Fruit fly (Drosophila melanogaster): Measurements from ENCODE around the gene CG16956.

Gene CG16956

DNA sequence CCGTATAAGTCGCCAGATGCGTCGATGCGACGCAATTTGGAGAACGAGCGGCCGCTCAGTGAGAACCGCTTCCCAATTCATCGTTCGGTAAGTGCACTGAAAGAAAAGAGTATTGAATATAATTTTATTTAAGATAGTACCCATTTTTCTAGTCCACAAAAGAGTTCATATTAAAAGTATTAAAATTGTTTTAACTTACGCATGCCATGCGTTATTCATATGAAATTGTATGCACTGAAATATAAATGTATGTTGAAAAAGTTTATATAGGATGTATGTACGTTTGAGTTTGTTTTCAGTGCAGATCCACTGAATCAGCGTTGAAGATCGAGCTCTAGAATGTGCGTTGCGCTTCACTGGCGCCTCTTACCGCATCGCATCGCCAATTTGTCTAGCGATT, 14.8 kb downstream of the CG16956 start:
- no peak for TF ChIP-seq CG12605 (GFP tag; IDR thresholded peaks at IDR 0.05)
- peak; percentile 27 for TF ChIP-seq Pif1A (GFP tag; optimal IDR thresholded peaks at IDR 0.05)
- TF ChIP-seq EcR (GFP tag; optimal IDR thresholded peaks at IDR 0.05): no peak
- TF ChIP-seq CG13204 (GFP tag; optimal IDR thresholded peaks at IDR 0.05): no peak
- TF ChIP-seq rn (GFP tag; IDR thresholded peaks at IDR 0.05): no peak
- TF ChIP-seq Snoo (tag; optimal IDR thresholded peaks at IDR 0.05): no peak
- TF ChIP-seq CG10348 (GFP tag; IDR thresholded peaks at IDR 0.05): no peak
- 0 out of 3 replicates have a peak, but pooled peaks have one; percentile 29 for TF ChIP-seq CG4496 (GFP tag; IDR thresholded peaks at IDR 0.05)
- TF ChIP-seq CG34367 (tag; optimal IDR thresholded peaks at IDR 0.05): no peak
- no peak for TF ChIP-seq D1 (tag; optimal IDR thresholded peaks at IDR 0.05)
- peak; percentile 2 for TF ChIP-seq CG9948 (tag; optimal IDR thresholded peaks at IDR 0.05)
- TF ChIP-seq CG14655 (GFP tag; optimal IDR thresholded peaks at IDR 0.05): peak; percentile 41
- peak; percentile 35 for TF ChIP-seq CG8301 (tag; optimal IDR thresholded peaks at IDR 0.05)
- TF ChIP-seq Ets98B (GFP tag; IDR thresholded peaks at IDR 0.05): no peak
- no peak for TF ChIP-seq Pif1B (GFP tag; optimal IDR thresholded peaks at IDR 0.05)
- no peak for TF ChIP-seq CG17806 (tag; optimal IDR thresholded peaks at IDR 0.05)
- no peak for TF ChIP-seq fd96Ca (GFP tag; IDR thresholded peaks at IDR 0.05)
- no peak for TF ChIP-seq gl (tag; optimal IDR thresholded peaks at IDR 0.05)
- TF ChIP-seq CG32121 (GFP tag; IDR thresholded peaks at IDR 0.05): 0 out of 2 replicates have a peak, but pooled peaks have one; percentile 26
- no peak for TF ChIP-seq CG8159 (tag; optimal IDR thresholded peaks at IDR 0.05)
- TF ChIP-seq CG15710 (tag; optimal IDR thresholded peaks at IDR 0.05): no peak

DNA sequence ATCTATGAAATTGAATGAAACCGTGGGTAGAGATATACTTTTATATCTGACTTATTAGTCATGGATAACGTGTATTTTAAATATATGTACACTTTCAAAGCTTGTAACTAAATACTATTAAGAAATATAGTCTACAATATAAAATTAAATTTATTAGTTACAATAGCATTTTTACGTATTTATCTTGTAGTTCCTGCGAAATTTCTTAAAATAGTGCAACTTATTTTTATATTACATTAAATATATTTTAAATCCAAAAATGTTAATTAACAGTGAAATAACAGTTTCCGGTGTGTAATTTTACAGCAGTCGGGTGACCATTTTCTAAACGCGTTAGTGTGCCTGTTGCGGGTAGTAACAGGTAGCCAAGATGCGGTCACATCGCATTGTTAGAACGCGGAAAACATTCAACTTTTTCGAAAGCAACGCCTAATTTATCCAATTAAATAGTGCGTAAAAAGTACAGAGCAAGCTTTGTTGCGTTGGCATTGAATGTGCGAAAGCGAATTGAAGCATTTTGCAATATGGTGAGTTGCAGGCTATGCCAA, 15.7 kb downstream of the CG16956 start, which contains the start of the genes CG10859 and CG7110:
Gene CG10859, minus strand, starts transcription at position 51 of the 548 bp plus-strand sequence.
Gene CG7110, plus strand, starts transcription at position 378 of the 548 bp plus-strand sequence.
- TF ChIP-seq CG34367 (tag; optimal IDR thresholded peaks at IDR 0.05): peak; percentile 10
- TF ChIP-seq Snoo (tag; optimal IDR thresholded peaks at IDR 0.05): peak; percentile 49
- TF ChIP-seq CG13204 (GFP tag; optimal IDR thresholded peaks at IDR 0.05): no peak

dm6 chr2L:13397393-13397792, 17.0 kb downstream of the CG16956 start:
- TF ChIP-seq CG13204 (GFP tag; optimal IDR thresholded peaks at IDR 0.05): no peak
- TF ChIP-seq CG34367 (tag; optimal IDR thresholded peaks at IDR 0.05): no peak
- no peak for TF ChIP-seq CG14655 (GFP tag; optimal IDR thresholded peaks at IDR 0.05)
- TF ChIP-seq EcR (GFP tag; optimal IDR thresholded peaks at IDR 0.05): no peak
- no peak for TF ChIP-seq CG32121 (GFP tag; IDR thresholded peaks at IDR 0.05)
- TF ChIP-seq CG4496 (GFP tag; IDR thresholded peaks at IDR 0.05): no peak
- TF ChIP-seq Ets98B (GFP tag; IDR thresholded peaks at IDR 0.05): no peak
- no peak for TF ChIP-seq CG10348 (GFP tag; IDR thresholded peaks at IDR 0.05)
- no peak for TF ChIP-seq CG15710 (tag; optimal IDR thresholded peaks at IDR 0.05)
- no peak for TF ChIP-seq Pif1A (GFP tag; optimal IDR thresholded peaks at IDR 0.05)
- no peak for TF ChIP-seq Snoo (tag; optimal IDR thresholded peaks at IDR 0.05)
- TF ChIP-seq Pif1B (GFP tag; optimal IDR thresholded peaks at IDR 0.05): no peak
- no peak for TF ChIP-seq CG8159 (tag; optimal IDR thresholded peaks at IDR 0.05)
- no peak for TF ChIP-seq CG12605 (GFP tag; IDR thresholded peaks at IDR 0.05)
- TF ChIP-seq gl (tag; optimal IDR thresholded peaks at IDR 0.05): no peak
- no peak for TF ChIP-seq D1 (tag; optimal IDR thresholded peaks at IDR 0.05)
- TF ChIP-seq CG9948 (tag; optimal IDR thresholded peaks at IDR 0.05): no peak
- no peak for TF ChIP-seq CG17806 (tag; optimal IDR thresholded peaks at IDR 0.05)

dm6 chr2L:13396084-13396483, 18.3 kb downstream of the CG16956 start, which contains the start of gene CG16957:
CG16957 (minus strand) TSS chr2L:13396184.
- TF ChIP-seq CG9948 (tag; optimal IDR thresholded peaks at IDR 0.05) (no peak), CG32121 (GFP tag; IDR thresholded peaks at IDR 0.05) (no peak), CG10348 (GFP tag; IDR thresholded peaks at IDR 0.05) (no peak), Ets98B (GFP tag; IDR thresholded peaks at IDR 0.05) (no peak), CG13204 (GFP tag; optimal IDR thresholded peaks at IDR 0.05) (no peak), CG8301 (tag; optimal IDR thresholded peaks at IDR 0.05) (no peak), CG34367 (tag; optimal IDR thresholded peaks at IDR 0.05) (no peak), CG17806 (tag; optimal IDR thresholded peaks at IDR 0.05) (no peak), CG4496 (GFP tag; IDR thresholded peaks at IDR 0.05) (no peak), EcR (GFP tag; optimal IDR thresholded peaks at IDR 0.05) (no peak), fd96Ca (GFP tag; IDR thresholded peaks at IDR 0.05) (no peak), CG8159 (tag; optimal IDR thresholded peaks at IDR 0.05) (no peak), rn (GFP tag; IDR thresholded peaks at IDR 0.05) (no peak)

DNA sequence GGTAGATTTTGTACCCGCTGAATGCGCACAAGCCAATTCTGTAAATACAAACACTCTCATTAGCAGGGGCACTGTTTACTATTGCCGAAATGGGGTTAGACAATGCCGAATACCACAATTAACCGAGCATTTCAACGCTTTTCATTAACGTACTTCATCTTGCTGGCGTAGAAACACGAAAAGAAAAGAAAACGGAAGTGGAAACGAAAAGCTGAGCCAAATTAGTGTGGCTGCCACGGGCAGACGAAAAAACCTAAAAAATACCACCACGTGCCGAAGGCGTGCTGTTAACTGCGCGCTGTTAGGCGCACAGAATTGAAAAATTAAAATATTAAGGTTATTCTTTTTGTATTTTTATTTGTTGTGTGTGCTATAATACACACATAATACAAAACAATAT, 19.5 kb downstream of the CG16956 start, which contains the start of gene RpL24:
Gene RpL24, minus strand, starts transcription at position 229 of the 400 bp plus-strand sequence.
- TF ChIP-seq CG32121 (GFP tag; IDR thresholded peaks at IDR 0.05): peak; percentile 62; the same call in 1 of the 2 replicates
- TF ChIP-seq D1 (tag; optimal IDR thresholded peaks at IDR 0.05): no peak
- peak; percentile 89 for TF ChIP-seq Pif1A (GFP tag; optimal IDR thresholded peaks at IDR 0.05)
- TF ChIP-seq Snoo (tag; optimal IDR thresholded peaks at IDR 0.05): peak; percentile 95
- peak; percentile 70 for TF ChIP-seq CG15710 (tag; optimal IDR thresholded peaks at IDR 0.05)
- TF ChIP-seq Pif1B (GFP tag; optimal IDR thresholded peaks at IDR 0.05): peak; percentile 84
- TF ChIP-seq CG17806 (tag; optimal IDR thresholded peaks at IDR 0.05): peak; percentile 25
- no peak for TF ChIP-seq CG10348 (GFP tag; IDR thresholded peaks at IDR 0.05)
- peak; percentile 80 for TF ChIP-seq Ets98B (GFP tag; IDR thresholded peaks at IDR 0.05)
- peak; percentile 81 for TF ChIP-seq CG12605 (GFP tag; IDR thresholded peaks at IDR 0.05)
- peak; percentile 8 for TF ChIP-seq CG9948 (tag; optimal IDR thresholded peaks at IDR 0.05)
- peak; percentile 66 for TF ChIP-seq CG8159 (tag; optimal IDR thresholded peaks at IDR 0.05)
- TF ChIP-seq CG13204 (GFP tag; optimal IDR thresholded peaks at IDR 0.05): no peak
- no peak for TF ChIP-seq EcR (GFP tag; optimal IDR thresholded peaks at IDR 0.05)
- TF ChIP-seq CG4496 (GFP tag; IDR thresholded peaks at IDR 0.05): peak; percentile 92
- peak; percentile 63; the same call in 1 of the 3 replicates for TF ChIP-seq fd96Ca (GFP tag; IDR thresholded peaks at IDR 0.05)
- TF ChIP-seq CG14655 (GFP tag; optimal IDR thresholded peaks at IDR 0.05): no peak
- peak; percentile 62; the same call in 1 of the 2 replicates for TF ChIP-seq rn (GFP tag; IDR thresholded peaks at IDR 0.05)
- peak; percentile 80 for TF ChIP-seq gl (tag; optimal IDR thresholded peaks at IDR 0.05)
- peak; percentile 82 for TF ChIP-seq CG34367 (tag; optimal IDR thresholded peaks at IDR 0.05)
- peak; percentile 59 for TF ChIP-seq CG8301 (tag; optimal IDR thresholded peaks at IDR 0.05)
